Fruit fly (Drosophila melanogaster) whole organism, prepupa: Measurements from ENCODE around the gene CG13003.

Experiments
- CG10631 ChIP-seq: fragments of 200-800 bp; sonication (Bioruptor generic); optimal IDR thresholded peaks from 2 replicates; lab custom pipeline; 2016; ENCODE audit warnings: missing biosample characterization, missing genetic modification characterization
- CG10669 ChIP-seq: fragments of 200-800 bp; sonication (Bioruptor generic); optimal IDR thresholded peaks from 3 replicates; lab custom pipeline; 2018; ENCODE audit warnings: missing biosample characterization, mild to moderate bottlenecking, missing genetic modification characterization, moderate library complexity
- CG11294 ChIP-seq: fragments of 200-800 bp; sonication (Bioruptor generic); IDR thresholded peaks from 2 replicates; pipeline ENCODE4 v1.3.6; 2022; ENCODE audit warnings: missing biosample characterization, missing genetic modification characterization
- CG11762 ChIP-seq: fragments of 200-800 bp; sonication (Bioruptor generic); optimal IDR thresholded peaks from 3 replicates; lab custom pipeline; 2016; ENCODE audit warnings: missing biosample characterization, missing genetic modification characterization; ENCODE audit not compliant: insufficient read depth
- CG15336 ChIP-seq: fragments of 200-800 bp; sonication (Bioruptor generic); IDR thresholded peaks from 2 replicates; pipeline ENCODE4 v1.3.6; 2022; ENCODE audit warnings: missing biosample characterization, missing genetic modification characterization
- CG3032 ChIP-seq: fragments of 200-800 bp; optimal IDR thresholded peaks from 2 replicates; lab custom pipeline; 2019; ENCODE audit warnings: missing biosample characterization, mild to moderate bottlenecking, missing genetic modification characterization, moderate library complexity
- CG31627 ChIP-seq: fragments of 200-800 bp; sonication (Bioruptor generic); optimal IDR thresholded peaks from 3 replicates; lab custom pipeline; 2016; ENCODE audit warnings: missing biosample characterization, missing genetic modification characterization
- CG32006 ChIP-seq: fragments of 200-800 bp; sonication (Bioruptor generic); optimal IDR thresholded peaks from 3 replicates; lab custom pipeline; 2017; ENCODE audit warnings: missing biosample characterization, mild to moderate bottlenecking, missing genetic modification characterization
- CG4318 ChIP-seq: fragments of 200-800 bp; sonication (Bioruptor generic); optimal IDR thresholded peaks from 3 replicates; lab custom pipeline; 2017; ENCODE audit warnings: missing biosample characterization, mild to moderate bottlenecking, missing genetic modification characterization
- CG6163 ChIP-seq: fragments of 200-800 bp; sonication (Bioruptor generic); IDR thresholded peaks from 3 replicates; pipeline ENCODE4 v1.3.6; 2022; ENCODE audit warnings: missing biosample characterization, missing genetic modification characterization
- CG6276 ChIP-seq: fragments of 200-800 bp; sonication (Bioruptor generic); optimal IDR thresholded peaks from 2 replicates; lab custom pipeline; 2017; ENCODE audit warnings: missing biosample characterization, mild to moderate bottlenecking, missing genetic modification characterization
- CG6792 ChIP-seq: fragments of 200-800 bp; sonication (Bioruptor generic); optimal IDR thresholded peaks from 3 replicates; lab custom pipeline; 2016; ENCODE audit warnings: missing biosample characterization, missing genetic modification characterization
- CG6854 ChIP-seq: fragments of 200-800 bp; sonication (Bioruptor generic); optimal IDR thresholded peaks from 2 replicates; lab custom pipeline; 2017; ENCODE audit warnings: missing biosample characterization, mild to moderate bottlenecking, missing genetic modification characterization
- CG7368 ChIP-seq: fragments of 200-800 bp; sonication (Bioruptor generic); optimal IDR thresholded peaks from 3 replicates; lab custom pipeline; 2016; ENCODE audit warnings: missing biosample characterization, missing genetic modification characterization
- CG8119 ChIP-seq: fragments of 200-800 bp; sonication (Bioruptor generic); IDR thresholded peaks from 3 replicates; pipeline ENCODE4 v1.3.6; 2022; ENCODE audit warnings: missing biosample characterization, missing genetic modification characterization
- CG8632 ChIP-seq: fragments of 200-800 bp; sonication (Bioruptor generic); optimal IDR thresholded peaks from 3 replicates; lab custom pipeline; 2016; ENCODE audit warnings: missing biosample characterization, missing genetic modification characterization
- Eip75B ChIP-seq: fragments of 200-800 bp; sonication (Bioruptor generic); optimal IDR thresholded peaks from 3 replicates; lab custom pipeline; 2016; ENCODE audit warnings: missing biosample characterization, missing genetic modification characterization
- Eip78C ChIP-seq: fragments of 200-800 bp; sonication (Bioruptor generic); peaks from one replicate; lab custom pipeline; 2016; ENCODE audit warnings: missing biosample characterization, missing genetic modification characterization
- Ets21C ChIP-seq: fragments of 200-800 bp; sonication (Bioruptor generic); optimal IDR thresholded peaks from 3 replicates; lab custom pipeline; 2016; ENCODE audit warnings: missing biosample characterization, missing genetic modification characterization
- Ets96B ChIP-seq: fragments of 200-800 bp; optimal IDR thresholded peaks from 2 replicates; lab custom pipeline; 2019; ENCODE audit warnings: missing biosample characterization, mild to moderate bottlenecking, missing genetic modification characterization, moderate library complexity
- Hr38 ChIP-seq: sonication (Bioruptor generic); optimal IDR thresholded peaks from 2 replicates; lab custom pipeline; 2016; ENCODE audit warnings: missing biosample characterization, missing genetic modification characterization
- Hr39 ChIP-seq: fragments of 200-800 bp; sonication (Bioruptor generic); optimal IDR thresholded peaks from 2 replicates; lab custom pipeline; 2016; ENCODE audit warnings: missing biosample characterization, missing genetic modification characterization
- Hr4 ChIP-seq: fragments of 200-800 bp; sonication (Bioruptor generic); optimal IDR thresholded peaks from 3 replicates; lab custom pipeline; 2016; ENCODE audit warnings: missing biosample characterization, missing genetic modification characterization
- Lpt ChIP-seq: fragments of 200-800 bp; sonication (Bioruptor generic); optimal IDR thresholded peaks from 3 replicates; lab custom pipeline; 2016; ENCODE audit warnings: missing biosample characterization, missing genetic modification characterization
- Met ChIP-seq: fragments of 200-800 bp; sonication (Bioruptor generic); optimal IDR thresholded peaks from 3 replicates; lab custom pipeline; 2016; ENCODE audit warnings: missing biosample characterization, missing genetic modification characterization
- OdsH ChIP-seq: fragments of 200-800 bp; sonication (Bioruptor generic); optimal IDR thresholded peaks from 3 replicates; lab custom pipeline; 2016; ENCODE audit warnings: missing biosample characterization, missing genetic modification characterization
- Sox102F ChIP-seq: fragments of 200-800 bp; sonication (Bioruptor generic); optimal IDR thresholded peaks from 2 replicates; lab custom pipeline; 2016; ENCODE audit warnings: missing biosample characterization, mild to moderate bottlenecking, missing genetic modification characterization
- Sox14 ChIP-seq: fragments of 200-800 bp; sonication (Bioruptor generic); optimal IDR thresholded peaks from 3 replicates; lab custom pipeline; 2016; ENCODE audit warnings: missing biosample characterization, missing genetic modification characterization
- achi ChIP-seq: fragments of 200-800 bp; sonication (Bioruptor generic); optimal IDR thresholded peaks from 3 replicates; lab custom pipeline; 2016; ENCODE audit warnings: missing biosample characterization, missing genetic modification characterization
- acj6 ChIP-seq: fragments of 200-800 bp; sonication (Bioruptor generic); optimal IDR thresholded peaks from 3 replicates; lab custom pipeline; 2016; ENCODE audit warnings: missing biosample characterization, missing genetic modification characterization
- dac ChIP-seq: fragments of 200-800 bp; sonication (Bioruptor generic); optimal IDR thresholded peaks from 2 replicates; lab custom pipeline; 2017; ENCODE audit warnings: missing biosample characterization, mild to moderate bottlenecking, missing genetic modification characterization
- dsx ChIP-seq: fragments of 200-800 bp; optimal IDR thresholded peaks from 3 replicates; lab custom pipeline; 2019; ENCODE audit warnings: missing biosample characterization, mild to moderate bottlenecking, missing genetic modification characterization, moderate library complexity; ENCODE audit not compliant: poor library complexity, severe bottlenecking
- eg ChIP-seq: fragments of 200-800 bp; sonication (Bioruptor generic); IDR thresholded peaks from 3 replicates; pipeline ENCODE4 v1.3.6; 2022; ENCODE audit warnings: missing biosample characterization, missing genetic modification characterization
- esn ChIP-seq: fragments of 200-800 bp; sonication (Bioruptor generic); optimal IDR thresholded peaks from 2 replicates; lab custom pipeline; 2016; ENCODE audit warnings: missing biosample characterization, mild to moderate bottlenecking, missing genetic modification characterization, moderate library complexity
- fkh ChIP-seq: fragments of 200-800 bp; sonication (Bioruptor generic); optimal IDR thresholded peaks from 3 replicates; lab custom pipeline; 2017; ENCODE audit warnings: missing biosample characterization, mild to moderate bottlenecking, missing genetic modification characterization, moderate library complexity
- net ChIP-seq: fragments of 200-800 bp; sonication (Bioruptor generic); optimal IDR thresholded peaks from 3 replicates; lab custom pipeline; 2016; ENCODE audit warnings: missing biosample characterization, missing genetic modification characterization
- pdm3 ChIP-seq: fragments of 200-800 bp; sonication (Bioruptor generic); optimal IDR thresholded peaks from 3 replicates; lab custom pipeline; 2016; ENCODE audit warnings: missing biosample characterization, missing genetic modification characterization
- salr ChIP-seq, 2 experiments: fragments of 200-800 bp; sonication (Bioruptor generic); optimal IDR thresholded peaks; 3 replicates each; lab custom pipeline; 2016 to 2018; ENCODE audit warnings: missing biosample characterization in 2 of 2, missing genetic modification characterization in 2 of 2, mild to moderate bottlenecking in 1 of 2
- spab ChIP-seq: fragments of 200-800 bp; sonication (Bioruptor generic); optimal IDR thresholded peaks from 2 replicates; lab custom pipeline; 2017; ENCODE audit warnings: missing biosample characterization, mild to moderate bottlenecking, missing genetic modification characterization, missing genetic modification reagents
- ss ChIP-seq, 2 experiments: fragments of 200-800 bp; sonication (Bioruptor generic); optimal IDR thresholded peaks; 2 replicates in 1 of 2; 3 replicates in 1 of 2; lab custom pipeline; 2017 to 2018; ENCODE audit warnings: mild to moderate bottlenecking in 2 of 2, missing biosample characterization in 2 of 2, missing genetic modification characterization in 2 of 2, moderate library complexity in 1 of 2
- svp ChIP-seq: fragments of 200-800 bp; sonication (Bioruptor generic); peaks from one replicate; lab custom pipeline; 2016; ENCODE audit warnings: missing biosample characterization, missing genetic modification characterization
- vri ChIP-seq: fragments of 200-800 bp; sonication (Bioruptor generic); optimal IDR thresholded peaks from 3 replicates; lab custom pipeline; 2016; ENCODE audit warnings: missing biosample characterization, mild to moderate bottlenecking, missing genetic modification characterization

Gene CG13003

dm6 chrX:16822080-16822479 is 54.3 kb downstream of the CG13003 start (continued):
- TF ChIP-seq ss (GFP tag; optimal IDR thresholded peaks at IDR 0.05; lab: Kevin White, UChicago) (peak; percentile 52 to 73), net (GFP tag; lab: Kevin White, UChicago) (peak; percentile 72), CG10631 (GFP tag; lab: Kevin White, UChicago) (peak; percentile 71), dac (GFP tag; lab: Kevin White, UChicago) (peak; percentile 54), CG32006 (peak; percentile 86), CG6854 (GFP tag; lab: Kevin White, UChicago) (no peak), CG10669 (GFP tag; lab: Kevin White, UChicago) (peak; percentile 65), Ets21C (GFP tag; lab: Kevin White, UChicago) (peak; percentile 44)

dm6 chrX:16821216-16821615 is 55.1 kb downstream of the CG13003 start:
- TF ChIP-seq pdm3 (GFP tag; lab: Kevin White, UChicago): peak; percentile 35
- TF ChIP-seq Ets96B (tag; lab: Kevin White, UChicago): no peak
- TF ChIP-seq CG6163 (GFP tag; lab: Robert Waterston, UW): 0 out of 3 replicates have a peak, but pooled peaks have one; percentile 40
- no peak for TF ChIP-seq Hr39 (GFP tag; lab: Kevin White, UChicago)
- peak; percentile 63 for TF ChIP-seq CG32006
- TF ChIP-seq achi (GFP tag; lab: Kevin White, UChicago): peak; percentile 10
- TF ChIP-seq CG6792 (GFP tag; lab: Kevin White, UChicago): no peak
- TF ChIP-seq net (GFP tag; lab: Kevin White, UChicago): peak; percentile 12
- TF ChIP-seq Lpt: no peak
- TF ChIP-seq CG11294 (GFP tag; lab: Robert Waterston, UW): peak; percentile 6; the same call in 1 of the 2 replicates
- peak; percentile 70 for TF ChIP-seq CG15336 (GFP tag; lab: Robert Waterston, UW)
- no peak for TF ChIP-seq CG3032
- TF ChIP-seq OdsH (GFP tag; lab: Kevin White, UChicago): peak; percentile 31
- no peak for TF ChIP-seq vri
- peak; percentile 10 for TF ChIP-seq CG11762 (GFP tag; lab: Kevin White, UChicago)
- TF ChIP-seq Eip78C (GFP tag; lab: Kevin White, UChicago): peak; percentile 78
- TF ChIP-seq eg (GFP tag; lab: Robert Waterston, UW): peak; percentile 62
- no peak for TF ChIP-seq Sox102F (GFP tag; lab: Kevin White, UChicago)
- TF ChIP-seq CG10669 (GFP tag; lab: Kevin White, UChicago): peak; percentile 5
- TF ChIP-seq Hr4 (GFP tag; lab: Kevin White, UChicago): peak; percentile 40
- TF ChIP-seq dsx (GFP tag; lab: Kevin White, UChicago): no peak
- TF ChIP-seq acj6 (GFP tag; lab: Kevin White, UChicago): peak; percentile 13
- TF ChIP-seq CG4318 (GFP tag; lab: Kevin White, UChicago): peak; percentile 26
- no peak for TF ChIP-seq esn (GFP tag; lab: Kevin White, UChicago)
- TF ChIP-seq CG6276 (GFP tag; lab: Kevin White, UChicago): peak; percentile 51
- TF ChIP-seq CG10631 (GFP tag; lab: Kevin White, UChicago): peak; percentile 5
- TF ChIP-seq CG8119: peak; percentile 62; the same call in 2 of the 3 replicates

- no peak for TF ChIP-seq ss (GFP tag; optimal IDR thresholded peaks at IDR 0.05; lab: Kevin White, UChicago)
- no peak for TF ChIP-seq CG11762 (GFP tag; lab: Kevin White, UChicago)
- TF ChIP-seq Sox14 (GFP tag; lab: Kevin White, UChicago): no peak
These were observed 55.7 kb downstream of the CG13003 start for dm6 chrX:16820665-16821064.

dm6 chrX:16818186-16818585 is 58.2 kb downstream of the CG13003 start:
- peak; percentile 92 for TF ChIP-seq svp
- no peak for TF ChIP-seq CG11294 (GFP tag; lab: Robert Waterston, UW)

- TF ChIP-seq Sox102F (GFP tag; lab: Kevin White, UChicago) (no peak), CG3032 (no peak), Ets21C (GFP tag; lab: Kevin White, UChicago) (no peak), net (GFP tag; lab: Kevin White, UChicago) (no peak), Eip75B (GFP tag; lab: Kevin White, UChicago) (no peak), eg (GFP tag; lab: Robert Waterston, UW) (0 out of 3 replicates have a peak, but pooled peaks have one; percentile 9), fkh (GFP tag; lab: Kevin White, UChicago) (no peak), Met (GFP tag; lab: Kevin White, UChicago) (no peak), Hr38 (GFP tag; lab: Kevin White, UChicago) (no peak), CG32006 (peak; percentile 30), salr (GFP tag; optimal IDR thresholded peaks at IDR 0.05; lab: Kevin White, UChicago) (no peak), CG8632 (GFP tag; lab: Kevin White, UChicago) (no peak), spab (GFP tag; lab: Kevin White, UChicago) (no peak), dsx (GFP tag; lab: Kevin White, UChicago) (no peak), CG7368 (GFP tag; lab: Kevin White, UChicago) (no peak), ss (GFP tag; optimal IDR thresholded peaks at IDR 0.05; lab: Kevin White, UChicago) (no peak), CG31627 (GFP tag; lab: Kevin White, UChicago) (no peak), Eip78C (GFP tag; lab: Kevin White, UChicago) (peak; percentile 54), vri (no peak), dac (GFP tag; lab: Kevin White, UChicago) (no peak)
These were observed 59.8 kb downstream of the CG13003 start for dm6 chrX:16816500-16816899.
